Worm (Caenorhabditis elegans): ENCODE results near the gene T15B7.15.

- TF ChIP-seq him-1 (tag; optimal IDR thresholded peaks at IDR 0.05) (no peak), W03F9.2 (tag; optimal IDR thresholded peaks at IDR 0.05) (no peak)
Observed at ce11 chrV:6830075-6830474, 8.4 kb downstream of the T15B7.15 start.

Measured in whole organism, L4/young adult.